Worm (Caenorhabditis elegans): ENCODE data around the gene rpl-38.

ce11 chrV:15495169-15495568 is 16.8 kb upstream of the rpl-38 start, which contains the start of gene srh-219:
- TF ChIP-seq ref-1 (GFP tag; conservative IDR thresholded peaks at IDR 0.05) (no peak), T22C8.4 (GFP tag; IDR thresholded peaks at IDR 0.05) (no peak), flt-1 (GFP tag; IDR thresholded peaks at IDR 0.05) (no peak), tab-1 (GFP tag; IDR thresholded peaks at IDR 0.05) (no peak), cog-1 (tag; optimal IDR thresholded peaks at IDR 0.05) (no peak), med-1 (GFP tag; optimal IDR thresholded peaks at IDR 0.05; ENCODE audit: insufficient read depth) (no peak), ztf-23 (GFP tag; IDR thresholded peaks at IDR 0.05) (no peak)

Measured in whole organism, midembryonic.